Fruit fly (Drosophila melanogaster) S2 (cell line): Measurements from ENCODE around the gene CG9550.

Experiments
- CG8478 ChIP-seq: fragments of >200 bp; optimal IDR thresholded peaks from 2 replicates; lab custom pipeline; 2018
- CTCF ChIP-seq, 2 experiments: fragments of >200 bp; optimal IDR thresholded peaks; 2 replicates each; lab custom pipeline; 2018

Gene CG9550

DNA sequence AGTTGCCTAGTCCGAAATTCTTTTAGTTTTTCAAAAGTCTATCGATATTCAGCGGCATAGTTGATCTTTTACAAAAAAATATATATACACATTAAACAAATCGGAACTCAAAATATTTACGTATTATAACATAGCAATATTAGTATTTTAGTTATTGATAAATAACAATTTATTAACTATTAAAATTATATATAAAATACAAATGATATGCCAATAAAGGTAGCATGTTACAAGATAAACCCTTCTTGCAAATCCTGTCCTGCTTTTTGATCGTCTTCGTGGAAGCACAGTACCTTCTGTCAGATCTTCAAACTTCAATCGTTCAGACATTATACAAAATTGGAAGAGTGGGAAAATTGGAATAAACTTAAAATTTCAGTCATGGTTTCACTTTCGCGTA lies at the start of gene CG9550:
Gene CG9550 (plus strand): TSS at position 301 of the 400 bp plus-strand sequence.
- TF ChIP-seq CTCF (optimal IDR thresholded peaks at IDR 0.05; lab: Kevin White, UChicago) (no peak), CG8478 (no peak)

DNA sequence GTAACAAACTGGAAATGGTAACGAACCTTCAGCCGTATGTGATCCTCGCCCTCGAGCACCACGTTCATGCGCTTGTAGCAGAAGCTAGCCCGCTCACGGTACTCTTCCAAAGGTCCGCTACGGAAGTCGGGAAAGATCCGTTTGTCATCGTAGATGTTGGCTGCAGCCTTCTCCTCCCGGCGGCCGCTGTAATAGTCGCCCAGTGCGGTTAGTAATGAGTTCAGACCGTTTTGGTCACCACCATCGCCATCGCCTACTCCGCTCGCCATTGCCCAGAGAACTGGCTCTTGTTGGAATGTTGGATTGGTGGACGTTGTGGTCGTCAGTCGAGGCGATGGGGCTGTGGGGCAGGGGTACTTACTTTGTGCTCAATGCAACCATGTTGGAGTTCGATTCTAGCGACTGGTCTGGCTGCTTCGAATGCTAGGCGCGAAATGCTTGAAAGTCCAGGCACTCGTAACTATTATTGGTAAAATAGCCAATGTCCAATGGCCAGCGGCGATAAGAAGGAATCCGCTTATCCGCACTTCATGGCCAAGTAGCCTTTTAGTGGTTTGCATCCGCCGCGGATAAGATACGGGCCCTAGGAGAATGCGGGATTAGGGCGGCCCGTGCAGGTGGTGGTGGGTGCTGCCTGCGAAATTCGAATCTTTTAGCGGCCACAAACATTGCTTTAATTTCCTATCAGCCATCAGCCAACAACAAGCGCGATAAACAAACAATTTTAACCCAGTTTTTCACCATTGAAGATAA lies 49.1 kb upstream of the CG9550 start:
- no peak for TF ChIP-seq CG8478
- TF ChIP-seq CTCF (optimal IDR thresholded peaks at IDR 0.05; lab: Kevin White, UChicago): no peak

DNA sequence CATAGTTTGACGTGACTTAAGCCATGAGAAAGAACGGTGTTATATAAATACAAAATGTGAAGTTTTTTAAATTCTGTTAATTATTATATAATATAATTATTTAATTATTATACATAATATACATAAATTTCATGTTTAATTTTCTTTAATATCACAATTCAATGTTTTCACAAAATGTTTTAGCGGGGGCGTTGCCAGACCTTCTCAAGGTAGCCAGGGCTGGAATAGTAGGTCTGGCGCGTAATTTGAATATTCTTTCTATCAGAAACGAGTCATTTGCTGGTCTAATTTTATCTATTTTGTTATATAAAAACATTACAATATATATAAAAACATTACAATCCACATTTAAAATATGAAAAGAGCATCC lies 48.5 kb upstream of the CG9550 start, which contains the start of gene Acox3:
Gene Acox3 (minus strand): TSS at position 70 of the 370 bp plus-strand sequence.
- no peak for TF ChIP-seq CG8478

DNA sequence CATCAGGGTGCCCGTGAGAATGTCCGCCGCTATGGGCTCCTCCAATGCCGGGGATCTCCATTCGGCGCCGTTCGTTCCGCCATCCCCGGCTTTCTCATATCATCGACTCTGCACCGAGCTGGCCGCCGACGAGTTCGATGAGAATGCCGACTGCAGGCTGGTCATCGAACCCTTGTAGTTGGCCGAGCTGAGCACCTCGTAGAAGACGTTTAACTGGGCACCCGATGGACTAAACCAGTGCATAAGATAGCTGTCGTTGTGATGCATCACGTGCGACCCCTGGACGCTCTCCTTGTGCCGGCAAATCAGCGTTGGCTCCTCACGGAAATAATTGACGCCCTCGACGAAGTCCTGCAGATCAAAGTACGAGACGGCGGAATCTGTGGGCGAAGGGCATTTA lies 47.1 kb upstream of the CG9550 start:
- TF ChIP-seq CTCF (optimal IDR thresholded peaks at IDR 0.05; lab: Kevin White, UChicago) (no peak), CG8478 (no peak)

DNA sequence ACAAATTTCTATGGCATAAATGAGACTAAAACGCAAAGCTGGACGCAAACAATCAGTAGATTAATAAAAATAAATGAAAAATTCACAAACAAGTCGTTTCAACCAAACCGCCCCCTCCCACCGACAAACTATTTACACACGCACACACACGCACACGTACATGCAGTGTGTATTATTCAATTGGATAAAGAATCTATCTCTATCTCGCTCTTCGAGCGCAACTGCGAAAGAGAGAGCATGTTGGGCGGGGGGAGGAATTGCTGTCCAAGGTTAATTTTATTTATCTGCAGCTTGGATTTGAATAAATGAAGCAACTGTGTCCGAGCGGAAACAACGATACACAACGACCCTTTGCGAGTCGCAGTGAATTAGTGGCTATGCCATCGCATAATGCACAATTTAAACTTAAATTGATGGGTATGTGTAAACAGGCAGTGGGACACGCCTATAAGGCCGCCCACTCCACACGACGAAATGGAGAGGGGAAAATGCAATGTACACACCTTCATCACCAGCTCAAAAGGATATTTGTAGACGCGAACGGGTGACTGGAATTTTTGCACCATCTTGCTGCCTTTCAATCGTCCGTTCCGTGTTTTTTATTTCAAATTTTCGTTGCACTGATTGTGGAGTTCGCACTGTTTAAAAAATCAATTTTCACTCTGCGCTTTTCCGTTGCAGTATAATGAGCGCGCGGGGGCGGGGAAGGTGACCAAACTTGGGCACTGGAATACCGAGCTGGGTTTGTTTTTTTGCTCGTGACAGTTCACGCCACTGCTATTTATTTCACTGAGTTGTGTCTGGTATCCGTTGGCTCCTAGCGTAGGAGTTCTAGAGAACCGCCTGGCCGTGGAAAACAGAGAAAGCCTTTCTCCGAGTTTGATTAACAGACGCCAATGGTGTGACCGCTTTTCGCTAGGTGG lies 41.6 kb upstream of the CG9550 start, which contains the start of gene retm:
Gene retm (minus strand): TSS at position 898 of the 923 bp plus-strand sequence.
- peak; percentile 36 to 67 for TF ChIP-seq CTCF (optimal IDR thresholded peaks at IDR 0.05; lab: Kevin White, UChicago)
- no peak for TF ChIP-seq CG8478

DNA sequence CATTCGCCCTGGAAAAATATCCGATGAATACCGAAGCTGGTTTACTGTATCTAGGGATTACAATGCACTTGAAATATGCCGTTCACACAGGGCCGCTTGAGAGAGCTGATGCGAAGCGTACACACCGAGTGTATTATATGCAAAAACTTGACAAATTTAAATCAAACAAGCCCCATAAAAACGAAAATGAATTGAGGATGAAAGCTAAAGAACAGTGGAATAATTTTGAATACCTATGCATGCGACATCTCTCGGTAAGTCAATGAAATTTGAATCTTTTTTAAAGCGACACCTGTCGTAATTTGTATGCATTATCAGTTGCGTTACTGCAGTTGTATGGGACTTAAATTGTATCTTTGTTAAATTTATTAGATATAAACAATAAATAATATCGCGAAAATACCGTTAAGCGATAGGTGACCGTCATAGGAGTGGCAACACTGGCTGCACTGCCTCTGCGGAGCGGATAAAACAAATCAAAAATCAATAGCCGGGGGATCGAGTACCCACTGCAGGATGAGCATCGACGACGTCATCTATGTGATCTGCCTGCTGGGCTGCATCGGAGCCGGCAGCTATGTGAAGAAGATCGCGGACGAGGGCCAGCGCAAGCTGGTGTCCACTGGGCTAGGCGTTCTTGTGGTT lies 40.8 kb upstream of the CG9550 start, which contains the start of gene frj:
Gene frj (plus strand): TSS at position 98 of the 645 bp plus-strand sequence.
- TF ChIP-seq CTCF (optimal IDR thresholded peaks at IDR 0.05; lab: Kevin White, UChicago) (peak; percentile 87 to 91), CG8478 (no peak)

DNA sequence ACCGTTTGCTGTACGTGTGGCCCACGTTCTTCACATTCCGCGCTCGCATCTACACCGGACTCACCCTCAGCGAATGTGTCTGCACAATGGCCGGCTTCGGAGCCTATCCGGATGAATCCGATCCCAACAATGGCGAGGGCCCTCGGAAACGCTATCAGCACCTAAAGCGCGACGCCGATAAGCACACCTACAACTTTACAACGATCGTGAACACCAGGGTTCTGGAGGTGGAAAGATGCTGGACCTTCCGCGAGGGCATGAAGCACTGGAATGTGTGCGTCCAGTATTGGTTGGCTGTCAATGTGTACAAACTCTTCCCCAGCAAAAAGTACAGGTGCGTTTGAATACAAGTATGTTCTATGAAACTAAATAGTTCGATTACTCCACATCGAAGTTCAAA lies 39.3 kb upstream of the CG9550 start:
- no peak for TF ChIP-seq CG8478
- TF ChIP-seq CTCF (optimal IDR thresholded peaks at IDR 0.05; lab: Kevin White, UChicago): no peak

DNA sequence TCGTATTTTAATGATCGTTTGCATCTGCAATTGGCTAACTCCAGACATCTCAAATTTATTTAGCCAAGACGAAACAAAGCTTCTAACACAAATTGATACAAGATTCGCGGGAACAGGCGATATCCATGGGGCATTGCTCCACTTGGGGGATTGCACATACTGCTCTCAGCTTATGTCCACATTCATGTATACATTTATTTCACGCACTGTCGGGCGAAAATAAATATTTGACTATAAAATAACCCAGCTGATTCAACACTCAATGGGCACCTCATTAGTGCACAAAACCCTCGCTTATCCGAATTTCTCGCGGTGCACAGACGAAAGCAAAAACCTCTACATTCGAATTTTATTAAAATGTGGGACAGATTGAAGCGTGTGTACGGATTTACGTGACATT lies 35.4 kb upstream of the CG9550 start:
- TF ChIP-seq CG8478: no peak
- TF ChIP-seq CTCF (optimal IDR thresholded peaks at IDR 0.05; lab: Kevin White, UChicago): no peak

DNA sequence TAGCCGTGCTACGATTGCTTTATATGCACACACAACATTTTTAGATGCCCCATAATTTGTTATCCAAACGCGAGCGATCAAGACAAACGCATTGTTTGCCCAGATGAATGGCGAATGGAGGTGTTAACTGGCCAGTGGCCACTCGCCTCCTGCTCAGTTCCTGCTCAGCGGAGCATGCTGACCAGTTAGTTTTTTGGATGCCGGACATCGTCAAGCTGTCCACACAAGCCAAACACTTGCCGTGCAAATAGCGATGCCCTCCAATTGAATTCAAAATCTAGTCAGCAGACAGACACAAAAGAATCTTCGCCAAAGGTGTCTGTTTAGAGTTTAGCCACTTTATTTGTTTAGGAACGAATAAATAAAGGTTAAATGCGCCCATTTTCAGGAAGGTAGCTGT lies 34.6 kb upstream of the CG9550 start:
- TF ChIP-seq CTCF (optimal IDR thresholded peaks at IDR 0.05; lab: Kevin White, UChicago): no peak
- TF ChIP-seq CG8478: no peak

DNA sequence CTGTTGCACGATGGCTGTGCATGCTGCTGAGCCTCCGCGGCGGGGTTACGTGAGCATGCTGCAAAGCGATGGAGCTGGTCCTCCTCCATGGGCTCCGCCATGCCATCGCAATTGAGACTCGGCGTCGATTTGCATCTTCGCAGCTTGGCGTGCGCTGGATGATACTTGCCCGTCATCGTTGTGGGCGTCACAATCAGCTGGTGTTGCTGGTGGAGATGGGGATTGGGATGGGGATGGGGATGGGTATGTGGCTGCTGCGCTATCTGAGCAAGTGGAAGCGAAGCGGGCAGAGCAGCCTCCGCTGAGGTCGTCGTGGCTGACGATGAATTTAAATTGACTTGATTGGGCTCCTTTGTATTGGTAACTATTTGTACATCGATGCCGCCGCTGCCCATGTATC lies 33.5 kb upstream of the CG9550 start:
- TF ChIP-seq CTCF (optimal IDR thresholded peaks at IDR 0.05; lab: Kevin White, UChicago): no peak
- TF ChIP-seq CG8478: no peak

DNA sequence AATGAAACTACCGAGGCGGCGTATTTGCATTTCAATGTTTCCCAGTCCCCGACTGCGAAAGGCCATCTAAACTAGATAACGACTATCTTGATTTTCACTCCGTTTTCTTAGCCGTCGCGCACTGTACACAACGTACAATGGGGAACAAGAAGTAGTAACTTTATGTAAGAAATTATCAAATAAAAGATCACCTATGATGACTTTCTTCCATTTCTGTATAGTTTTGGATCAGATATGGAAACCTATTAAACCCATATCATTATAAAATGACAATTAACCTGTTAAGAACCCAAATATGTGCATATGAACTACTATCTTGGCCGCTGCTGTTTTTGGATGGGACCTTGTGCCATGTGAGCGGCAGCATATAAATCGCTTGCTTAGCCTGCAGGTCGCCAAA lies 32.6 kb upstream of the CG9550 start:
- no peak for TF ChIP-seq CG8478
- TF ChIP-seq CTCF (optimal IDR thresholded peaks at IDR 0.05; lab: Kevin White, UChicago): no peak

DNA sequence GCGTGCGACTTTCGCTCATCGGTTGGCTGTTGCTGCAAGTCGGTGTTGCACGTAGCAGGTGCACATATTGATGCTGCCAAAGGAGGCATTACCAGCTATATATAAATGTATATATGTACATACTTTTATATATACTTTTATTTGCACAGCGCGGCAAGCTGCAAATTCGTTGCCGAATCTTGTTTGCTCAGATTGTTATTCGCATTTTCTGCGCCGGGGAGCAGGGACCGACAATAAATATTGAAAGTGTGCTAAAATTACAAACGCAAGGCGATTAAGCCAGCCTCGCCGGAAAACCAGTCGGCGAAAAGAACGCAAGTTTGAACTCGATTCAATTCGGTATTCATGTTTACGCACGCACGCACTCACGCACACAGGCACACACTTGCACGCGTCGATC lies 32.1 kb upstream of the CG9550 start:
- TF ChIP-seq CG8478: no peak
- no peak for TF ChIP-seq CTCF (optimal IDR thresholded peaks at IDR 0.05; lab: Kevin White, UChicago)

DNA sequence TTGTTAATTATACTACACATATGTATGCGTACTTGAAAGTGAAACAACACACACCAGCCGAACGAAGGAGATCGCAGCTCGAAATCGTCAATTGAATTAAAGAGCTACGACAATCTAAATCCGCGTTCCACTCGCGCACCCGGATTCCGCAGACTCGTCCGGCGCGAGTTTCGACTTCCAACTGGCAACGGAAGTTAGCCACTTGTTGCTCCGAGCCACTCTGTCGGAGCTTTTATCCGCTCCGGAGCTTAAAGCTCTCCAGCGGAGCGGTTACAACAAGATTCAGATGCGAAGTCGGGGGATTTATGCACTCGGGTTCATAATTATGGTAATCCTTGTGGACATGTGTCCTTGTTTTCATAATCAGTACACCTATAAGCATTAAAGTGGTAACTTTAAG lies 31.4 kb upstream of the CG9550 start, which contains the start of gene Rchy1:
Gene Rchy1 (minus strand): TSS at position 173 of the 400 bp plus-strand sequence.
- TF ChIP-seq CG8478: no peak
- TF ChIP-seq CTCF (optimal IDR thresholded peaks at IDR 0.05; lab: Kevin White, UChicago): no peak

DNA sequence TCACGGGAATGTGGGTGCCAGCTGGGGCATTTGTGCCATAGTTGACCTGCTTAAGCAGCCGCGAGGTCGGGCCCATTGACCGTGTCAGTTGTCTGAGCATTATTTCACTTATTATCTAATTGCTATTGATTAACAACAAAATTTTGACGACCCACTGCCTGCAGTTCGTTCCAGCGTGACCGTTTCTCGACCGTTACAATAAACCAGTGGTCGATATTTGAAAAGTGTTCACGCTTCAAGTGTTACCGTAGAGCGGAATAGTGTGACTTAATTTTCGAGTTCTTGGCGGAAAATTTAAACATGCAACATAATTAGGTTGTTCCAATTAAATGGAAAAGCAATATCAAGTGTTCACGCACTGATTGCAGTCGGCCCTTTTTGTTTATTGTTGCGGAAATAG lies 29.3 kb upstream of the CG9550 start, which contains the start of gene HemK1:
Gene HemK1 (minus strand): TSS at position 190 of the 400 bp plus-strand sequence.
- TF ChIP-seq CG8478: no peak
- TF ChIP-seq CTCF (optimal IDR thresholded peaks at IDR 0.05; lab: Kevin White, UChicago): peak in 1 of 2 experiments; percentile 24

DNA sequence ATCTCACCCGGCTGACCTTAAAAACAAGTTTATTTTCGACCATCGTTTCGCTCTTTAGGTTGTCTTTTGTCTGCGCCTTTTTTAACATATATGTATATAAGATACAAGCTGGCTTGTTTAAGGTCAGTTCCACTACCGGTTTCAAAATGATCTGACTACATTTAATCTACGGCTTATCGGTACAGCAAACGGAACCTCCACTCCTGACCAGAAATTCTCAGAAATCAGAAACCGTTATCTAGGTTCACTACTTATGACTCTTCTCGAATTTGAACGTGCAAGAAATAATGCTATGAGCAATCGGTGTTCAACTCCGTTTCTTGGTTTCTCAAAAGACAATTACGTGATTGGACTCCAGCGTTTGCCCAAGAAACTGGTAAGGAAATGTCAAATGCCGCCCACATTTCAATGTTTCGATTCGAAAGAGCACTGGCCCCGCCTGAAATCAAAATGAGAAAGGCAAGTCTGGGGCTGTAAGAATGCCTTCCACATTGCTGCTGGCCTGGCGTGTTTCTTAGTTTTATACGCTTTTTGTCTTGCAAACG lies 26.7 kb upstream of the CG9550 start:
- TF ChIP-seq CTCF (optimal IDR thresholded peaks at IDR 0.05; lab: Kevin White, UChicago) (no peak), CG8478 (no peak)
